Fruit fly (Drosophila melanogaster): ENCODE data around the gene RpS10b.
A peak's percentile ranks its signal among the peaks of the same experiment; 100 is the strongest.

- no peak for TF ChIP-seq CG13123 (GFP tag; optimal IDR thresholded peaks at IDR 0.05)
- TF ChIP-seq CG8944 (GFP tag; optimal IDR thresholded peaks at IDR 0.05) = no peak
- TF ChIP-seq pan (optimal IDR thresholded peaks at IDR 0.05) = no peak
- no peak for TF ChIP-seq pan (GFP tag; optimal IDR thresholded peaks at IDR 0.05 in 1 of 2, IDR thresholded peaks at IDR 0.05 in 1 of 2)
- TF ChIP-seq HLHmδ (GFP tag; optimal IDR thresholded peaks at IDR 0.05) = peak; percentile 57
Measured at dm6 chrX:19637434-19638327, 39.9 kb downstream of the RpS10b start.

Data from whole organism, embryonic.